Worm (Caenorhabditis elegans) whole organism, L1 larva: ENCODE measurements around the gene W08E12.5.
"Not testable (repeated sequence)": the region's sequence is repeated elsewhere in the genome, so short reads cannot be mapped to it uniquely, and the experiment has no call there.

Experiments used
- C04F5.9 ChIP-seq: sonication (generic microtip); optimal IDR thresholded peaks from 2 replicates; lab custom pipeline; 2016; ENCODE audit warnings: missing genetic modification characterization, missing compliant biosample characterization
- F16B12.6 ChIP-seq: fragments of 150-350 bp; optimal IDR thresholded peaks from 2 replicates; lab custom pipeline; 2014; ENCODE audit warnings: missing biosample characterization, missing genetic modification characterization
- ceh-8 ChIP-seq: fragments of 200-800 bp; sonication (Bioruptor generic); optimal IDR thresholded peaks from 2 replicates; lab custom pipeline; 2018; ENCODE audit warnings: mild to moderate bottlenecking, missing genetic modification characterization, moderate library complexity, missing compliant biosample characterization
- ceh-88 ChIP-seq: fragments of 200-800 bp; sonication (Bioruptor generic); IDR thresholded peaks from 2 replicates; pipeline ENCODE4 v1.3.6; 2022; ENCODE audit warnings: missing genetic modification characterization, missing compliant biosample characterization
- dpl-1 ChIP-seq, 3 experiments: fragments of 150-350 bp in 2 of 3; sonication (generic microtip) in 1 of 3; optimal IDR thresholded peaks; 2 replicates each; lab custom pipeline; 2014 to 2017; ENCODE audit warnings: missing biosample characterization in 3 of 3, missing genetic modification characterization in 3 of 3, missing genetic modification reagents in 3 of 3
- dsc-1 ChIP-seq: sonication (generic microtip); optimal IDR thresholded peaks from 2 replicates; lab custom pipeline; 2016; ENCODE audit warnings: mild to moderate bottlenecking, missing genetic modification characterization, missing compliant biosample characterization
- efl-1 ChIP-seq, 4 experiments: fragments of 150-350 bp; optimal IDR thresholded peaks in 3 of 4; peaks in 1 of 4; 1 replicate in 1 of 4; 2 replicates in 3 of 4; lab custom pipeline; 2014; ENCODE audit warnings: missing biosample characterization in 2 of 4, missing genetic modification characterization in 2 of 4, missing genetic modification reagents in 2 of 4
- egl-13 ChIP-seq: sonication (generic microtip); optimal IDR thresholded peaks from 2 replicates; lab custom pipeline; 2016; ENCODE audit warnings: missing genotype, missing genetic modification reagents, missing genetic modification characterization, missing compliant biosample characterization
- elt-3 ChIP-seq, 6 experiments: fragments of 150-350 bp in 1 of 6; sonication (generic microtip); optimal IDR thresholded peaks; 2 replicates each; lab custom pipeline; 2017 to 2018; ENCODE audit warnings: missing biosample characterization in 6 of 6, missing genetic modification characterization in 6 of 6, inconsistent platforms in 1 of 6
- fkh-8 ChIP-seq: sonication (generic microtip); optimal IDR thresholded peaks from 2 replicates; lab custom pipeline; 2016; ENCODE audit warnings: mild to moderate bottlenecking, missing genetic modification characterization, missing compliant biosample characterization
- grh-1 ChIP-seq: fragments of 200-800 bp; sonication (Bioruptor generic); IDR thresholded peaks from 2 replicates; pipeline ENCODE4 v1.3.6; 2022; ENCODE audit warnings: missing genetic modification reagents, missing genetic modification characterization, missing compliant biosample characterization
- irx-1 ChIP-seq: sonication (generic microtip); optimal IDR thresholded peaks from 2 replicates; lab custom pipeline; 2016; ENCODE audit warnings: missing genetic modification characterization, missing compliant biosample characterization
- isw-1 ChIP-seq: fragments of 200-800 bp; sonication (Bioruptor generic); IDR thresholded peaks from 2 replicates; pipeline ENCODE4 v1.3.6; 2022; ENCODE audit warnings: missing genetic modification characterization, missing compliant biosample characterization
- lin-13 ChIP-seq: fragments of 150-350 bp; optimal IDR thresholded peaks from 2 replicates; lab custom pipeline; 2014; ENCODE audit warnings: missing biosample characterization, missing genetic modification reagents, missing genetic modification characterization
- lin-14 ChIP-seq: fragments of 200-800 bp; sonication (Bioruptor generic); optimal IDR thresholded peaks from 2 replicates; lab custom pipeline; 2018; ENCODE audit warnings: mild to moderate bottlenecking, missing genetic modification characterization, moderate library complexity, missing compliant biosample characterization
- lin-15B ChIP-seq: fragments of 150-350 bp; sonication (generic microtip); optimal IDR thresholded peaks from 3 replicates; lab custom pipeline; 2014; ENCODE audit warnings: missing biosample characterization, missing genetic modification characterization
- lin-35 ChIP-seq, 2 experiments: fragments of 150-350 bp; optimal IDR thresholded peaks; 2 replicates each; lab custom pipeline; 2014; ENCODE audit warnings: missing biosample characterization in 2 of 2, missing genetic modification characterization in 2 of 2, missing genetic modification reagents in 2 of 2
- lir-3 ChIP-seq: sonication (generic microtip); optimal IDR thresholded peaks from 2 replicates; lab custom pipeline; 2016; ENCODE audit warnings: mild to moderate bottlenecking, missing genetic modification characterization, moderate library complexity, missing compliant biosample characterization; ENCODE audit not compliant: poor library complexity
- lsy-2 ChIP-seq, 2 experiments: fragments of 150-350 bp; optimal IDR thresholded peaks; 2 replicates each; lab custom pipeline; 2014; ENCODE audit warnings: missing biosample characterization in 2 of 2, missing genetic modification characterization in 2 of 2
- mab-9 ChIP-seq: fragments of 200-800 bp; sonication (Bioruptor generic); IDR thresholded peaks from 2 replicates; pipeline ENCODE4 v1.3.6; 2022; ENCODE audit warnings: missing genetic modification reagents, missing genetic modification characterization, missing compliant biosample characterization
- mdl-1 ChIP-seq, 2 experiments: fragments of 150-350 bp; optimal IDR thresholded peaks; 2 replicates each; lab custom pipeline; 2014 to 2017; ENCODE audit warnings: missing biosample characterization in 2 of 2, missing genetic modification characterization in 2 of 2, inconsistent platforms in 1 of 2
- nhr-11 ChIP-seq: fragments of 150-350 bp; optimal IDR thresholded peaks from 2 replicates; lab custom pipeline; 2014; ENCODE audit warnings: missing biosample characterization, missing genetic modification characterization
- nhr-19 ChIP-seq: fragments of 200-800 bp; sonication (Bioruptor generic); conservative IDR thresholded peaks from 2 replicates; pipeline ENCODE4 v1.3.6; 2022; ENCODE audit warnings: missing genetic modification characterization, missing compliant biosample characterization
- nhr-20 ChIP-seq: sonication (generic microtip); optimal IDR thresholded peaks from 2 replicates; lab custom pipeline; 2016; ENCODE audit warnings: mild to moderate bottlenecking, missing genetic modification characterization, missing compliant biosample characterization
- nhr-47 ChIP-seq: sonication (generic microtip); optimal IDR thresholded peaks from 2 replicates; lab custom pipeline; 2016; ENCODE audit warnings: mild to moderate bottlenecking, missing genetic modification characterization, moderate library complexity, missing compliant biosample characterization
- nhr-71 ChIP-seq: sonication (generic microtip); optimal IDR thresholded peaks from 2 replicates; lab custom pipeline; 2016; ENCODE audit warnings: mild to moderate bottlenecking, missing genetic modification characterization, moderate library complexity, missing compliant biosample characterization
- nhr-85 ChIP-seq: sonication (generic microtip); peaks from one replicate; lab custom pipeline; 2016; ENCODE audit warnings: missing genetic modification characterization, inconsistent platforms, missing compliant biosample characterization
- nhr-90 ChIP-seq: sonication (generic microtip); optimal IDR thresholded peaks from 2 replicates; lab custom pipeline; 2016; ENCODE audit warnings: mild to moderate bottlenecking, missing genetic modification characterization, missing compliant biosample characterization; ENCODE audit not compliant: poor library complexity
- pax-3 ChIP-seq: fragments of 200-800 bp; sonication (Bioruptor generic); optimal IDR thresholded peaks from 2 replicates; lab custom pipeline; 2018; ENCODE audit warnings: mild to moderate bottlenecking, missing genetic modification characterization, moderate library complexity, missing compliant biosample characterization
- rnt-1 ChIP-seq: sonication (generic microtip); optimal IDR thresholded peaks from 2 replicates; lab custom pipeline; 2016; ENCODE audit warnings: mild to moderate bottlenecking, missing genetic modification characterization, moderate library complexity, missing compliant biosample characterization
- snu-23 ChIP-seq: sonication (generic microtip); optimal IDR thresholded peaks from 2 replicates; lab custom pipeline; 2016; ENCODE audit warnings: missing genetic modification characterization, missing compliant biosample characterization
- sox-4 ChIP-seq: sonication (generic microtip); optimal IDR thresholded peaks from 2 replicates; lab custom pipeline; 2016; ENCODE audit warnings: missing genetic modification characterization, missing compliant biosample characterization
- swsn-7 ChIP-seq: sonication (generic microtip); optimal IDR thresholded peaks from 2 replicates; lab custom pipeline; 2016; ENCODE audit warnings: missing genetic modification characterization, missing compliant biosample characterization
- tbx-2 ChIP-seq: sonication (generic microtip); optimal IDR thresholded peaks from 2 replicates; lab custom pipeline; 2016; ENCODE audit warnings: missing genetic modification characterization, missing compliant biosample characterization
- unc-86 ChIP-seq: sonication (generic microtip); optimal IDR thresholded peaks from 2 replicates; lab custom pipeline; 2016; ENCODE audit warnings: missing genetic modification characterization, missing compliant biosample characterization
- unc-98 ChIP-seq: fragments of 200-800 bp; sonication (Bioruptor generic); IDR thresholded peaks from 2 replicates; pipeline ENCODE4 v1.3.6; 2022; ENCODE audit warnings: missing genetic modification characterization, missing compliant biosample characterization
- xbp-1 ChIP-seq: sonication (generic microtip); optimal IDR thresholded peaks from 2 replicates; lab custom pipeline; 2016; ENCODE audit warnings: missing genetic modification characterization, missing compliant biosample characterization
- zip-4 ChIP-seq: fragments of 200-800 bp; sonication (Bioruptor generic); optimal IDR thresholded peaks from 2 replicates; lab custom pipeline; 2018; ENCODE audit warnings: mild to moderate bottlenecking, missing genetic modification characterization, moderate library complexity, missing compliant biosample characterization
- ztf-11 ChIP-seq, 2 experiments: sonication (generic microtip); optimal IDR thresholded peaks; 2 replicates each; lab custom pipeline; 2016 to 2017; ENCODE audit warnings: missing genetic modification characterization in 2 of 2, missing biosample characterization in 1 of 2, missing compliant biosample characterization in 1 of 2

The W08E12.5 gene

DNA sequence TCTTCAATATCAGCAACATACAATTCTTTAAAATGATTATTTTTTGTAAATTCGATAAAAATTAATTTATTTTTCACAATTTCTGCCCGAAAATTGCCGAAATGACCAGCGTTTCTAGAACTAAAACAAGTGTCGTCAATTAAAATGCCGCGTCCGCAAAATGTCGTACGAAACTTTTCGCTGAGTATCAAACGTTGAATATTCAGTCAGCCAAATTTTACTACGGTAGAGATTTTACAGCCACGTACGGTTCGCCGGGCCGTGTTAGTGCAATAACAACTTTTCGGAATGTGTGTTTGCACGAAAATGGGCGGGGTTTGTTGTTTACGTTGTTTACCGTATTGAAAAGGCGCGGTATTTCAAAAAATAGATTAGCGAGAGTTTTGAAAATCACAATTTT lies 12.7 kb downstream of the W08E12.5 start:
- TF ChIP-seq tbx-2 (tag; lab: Kevin White, UChicago) (peak; percentile 66), unc-98 (GFP tag; lab: Robert Waterston, UW) (peak; percentile 45; the same call in 1 of the 2 replicates), lin-13 (GFP tag; lab: Kevin White, UChicago) (peak; percentile 3), pax-3 (tag; lab: Kevin White, UChicago) (peak; percentile 37), isw-1 (GFP tag; lab: Robert Waterston, UW) (peak; percentile 88), ceh-8 (GFP tag; lab: Kevin White, UChicago) (peak; percentile 34), lir-3 (peak; percentile 58), nhr-19 (peak; percentile 97), egl-13 (tag; lab: Kevin White, UChicago) (peak; percentile 10), snu-23 (GFP tag; lab: Kevin White, UChicago) (peak; percentile 69), mdl-1 (tag; optimal IDR thresholded peaks at IDR 0.05; lab: Kevin White, UChicago) (peak in 1 of 2 experiments; percentile 7), C04F5.9 (tag; lab: Kevin White, UChicago) (peak; percentile 59), ztf-11 (tag; optimal IDR thresholded peaks at IDR 0.05; lab: Kevin White, UChicago) (peak in 1 of 2 experiments; percentile 1), nhr-90 (tag; lab: Kevin White, UChicago) (peak; percentile 78), unc-86 (peak; percentile 33), lin-14 (GFP tag; lab: Kevin White, UChicago) (peak; percentile 74), dpl-1 (GFP tag; optimal IDR thresholded peaks at IDR 0.05; lab: Kevin White, UChicago) (peak; percentile 49 to 72 (median 63)), ceh-88 (GFP tag; lab: Robert Waterston, UW) (peak; percentile 91), efl-1 (optimal IDR thresholded peaks at IDR 0.05; lab: Kevin White, UChicago) (peak; percentile 69 to 76), efl-1 (GFP tag; optimal IDR thresholded peaks at IDR 0.05 in 1 of 2; lab: Kevin White, UChicago) (peak; percentile 56 to 97), nhr-85 (tag; lab: Kevin White, UChicago) (peak; percentile 91), lsy-2 (tag; optimal IDR thresholded peaks at IDR 0.05; lab: Kevin White, UChicago) (peak; percentile 88 to 92), nhr-71 (tag; lab: Kevin White, UChicago) (peak; percentile 81), zip-4 (GFP tag; lab: Kevin White, UChicago) (peak; percentile 28), swsn-7 (peak; percentile 61), mab-9 (GFP tag; lab: Robert Waterston, UW) (peak; percentile 92), rnt-1 (tag; lab: Kevin White, UChicago) (peak; percentile 55), fkh-8 (tag; lab: Kevin White, UChicago) (peak; percentile 23), lin-35 (GFP tag; optimal IDR thresholded peaks at IDR 0.05; lab: Kevin White, UChicago) (peak; percentile 1 to 70), nhr-47 (tag; lab: Kevin White, UChicago) (peak; percentile 84), xbp-1 (tag; lab: Kevin White, UChicago) (peak; percentile 63), nhr-20 (peak; percentile 66), elt-3 (tag; optimal IDR thresholded peaks at IDR 0.05; lab: Kevin White, UChicago) (peak in 1 of 6 experiments; percentile 8), grh-1 (peak; percentile 98), lin-15B (tag; lab: Kevin White, UChicago) (peak; percentile 41), dsc-1 (tag; lab: Kevin White, UChicago) (peak; percentile 46), F16B12.6 (tag; lab: Kevin White, UChicago) (peak; percentile 70), irx-1 (tag; lab: Kevin White, UChicago) (peak; percentile 53)

DNA sequence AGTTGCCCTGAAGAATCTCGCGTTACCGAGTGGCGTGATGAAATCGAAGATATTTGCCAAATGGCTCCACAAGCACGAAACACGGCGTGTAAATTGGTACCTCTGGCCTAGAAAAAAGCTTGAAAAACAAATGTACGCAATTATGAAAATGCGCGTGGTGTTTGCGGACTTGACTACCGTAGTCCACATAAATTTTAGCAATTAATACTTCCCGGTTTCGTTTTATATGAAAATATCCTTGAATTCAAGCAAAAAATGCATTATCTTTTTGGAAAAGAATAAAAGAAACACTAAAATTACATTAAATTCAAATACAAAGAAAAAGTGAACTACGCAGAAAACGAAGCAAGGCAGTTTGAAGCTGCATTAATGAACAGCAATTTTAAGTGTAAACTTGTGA lies 13.5 kb downstream of the W08E12.5 start:
- TF ChIP-seq lsy-2 (tag; optimal IDR thresholded peaks at IDR 0.05; lab: Kevin White, UChicago), result peak in 1 of 2 experiments; percentile 56
- TF ChIP-seq, all 84 proteins: peak for 1; not testable (repeated sequence) for 83

DNA sequence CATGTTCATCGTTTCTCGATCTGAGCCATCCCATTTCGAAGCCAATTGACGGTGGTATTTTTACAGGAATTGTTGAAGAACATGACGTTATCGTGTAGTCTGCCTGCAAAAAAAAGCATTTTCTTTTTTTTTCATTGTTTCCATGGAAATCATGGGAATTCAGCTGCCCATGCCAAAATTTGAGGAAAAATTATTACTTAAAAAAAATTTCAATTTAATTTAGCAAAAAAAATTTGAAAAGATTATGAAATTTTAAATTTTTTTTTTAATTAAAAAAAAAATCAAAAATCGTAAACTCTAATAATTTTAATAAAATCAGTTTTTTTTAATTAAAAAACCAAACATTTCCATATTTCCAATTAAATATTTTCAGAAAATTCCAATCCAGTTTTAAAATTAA lies 31.2 kb downstream of the W08E12.5 start, which contains the start of gene F42A6.5:
Gene F42A6.5, minus strand, starts transcription at position 101 of the 400 bp plus-strand sequence.
- TF ChIP-seq sox-4; nhr-90 (tag; lab: Kevin White, UChicago); nhr-11 (tag; lab: Kevin White, UChicago): not testable (repeated sequence)
